Fruit fly (Drosophila melanogaster) whole organism, wandering third instar larva: Measurements from ENCODE around the gene GCS1.

Source experiments
- Abd-B ChIP-seq: fragments of >200 bp; optimal IDR thresholded peaks from 2 replicates; lab custom pipeline; 2017; ENCODE audit warnings: missing biosample characterization, missing genetic modification characterization
- CG9705 ChIP-seq: fragments of 200-800 bp; sonication (Bioruptor generic); optimal IDR thresholded peaks from 2 replicates; lab custom pipeline; 2018; ENCODE audit warnings: missing biosample characterization, mild to moderate bottlenecking, missing genetic modification characterization
- Dfd ChIP-seq: fragments of >200 bp; optimal IDR thresholded peaks from 2 replicates; lab custom pipeline; 2017; ENCODE audit warnings: missing biosample characterization, missing genetic modification characterization
- Dif ChIP-seq: fragments of 200-275, 200-300 bp; sonication (Bioruptor generic); optimal IDR thresholded peaks from 2 replicates; lab custom pipeline; 2018; ENCODE audit warnings: missing biosample characterization, missing genetic modification characterization; ENCODE audit not compliant: partially characterized antibody
- HLH106 ChIP-seq: fragments of 200-800 bp; optimal IDR thresholded peaks from 3 replicates; lab custom pipeline; 2019; ENCODE audit warnings: missing biosample characterization, mild to moderate bottlenecking, missing genetic modification characterization, moderate library complexity
- Hnf4 ChIP-seq: fragments of 200-800 bp; sonication (Bioruptor generic); optimal IDR thresholded peaks from 2 replicates; lab custom pipeline; 2016; ENCODE audit warnings: missing biosample characterization, mild to moderate bottlenecking, missing genetic modification characterization
- Hr83 ChIP-seq: fragments of 200-300 bp; sonication (Bioruptor generic); optimal IDR thresholded peaks from 2 replicates; lab custom pipeline; 2016; ENCODE audit warnings: missing biosample characterization, mild to moderate bottlenecking, missing genetic modification characterization, moderate library complexity; ENCODE audit not compliant: poor library complexity, severe bottlenecking
- Myc ChIP-seq: fragments of >200 bp; optimal IDR thresholded peaks from 2 replicates; lab custom pipeline; 2017
- N ChIP-seq: fragments of >200 bp; optimal IDR thresholded peaks from 2 replicates; lab custom pipeline; 2018; ENCODE audit warnings: missing biosample characterization, missing external identifiers, missing genetic modification characterization
- OdsH ChIP-seq: fragments of 200-800 bp; sonication (Bioruptor generic); optimal IDR thresholded peaks from 2 replicates; lab custom pipeline; 2016; ENCODE audit warnings: missing biosample characterization, mild to moderate bottlenecking, missing genetic modification characterization
- Vsx2 ChIP-seq: fragments of 200-300, 225-300 bp; sonication (Bioruptor generic); optimal IDR thresholded peaks from 2 replicates; lab custom pipeline; 2018; ENCODE audit warnings: missing biosample characterization, missing genetic modification characterization; ENCODE audit not compliant: partially characterized antibody
- br ChIP-seq: fragments of 200-800 bp; sonication (Bioruptor generic); optimal IDR thresholded peaks from 2 replicates; lab custom pipeline; 2016; ENCODE audit warnings: missing biosample characterization, missing genetic modification characterization
- brk ChIP-seq: fragments of 200-800 bp; sonication (Bioruptor generic); optimal IDR thresholded peaks from 2 replicates; lab custom pipeline; 2016; ENCODE audit warnings: missing biosample characterization, mild to moderate bottlenecking, missing genetic modification characterization
- dl ChIP-seq, 2 experiments: fragments of 175-275, 200-275 bp in 1 of 2; fragments of 200-275 bp in 1 of 2; sonication (Bioruptor generic); optimal IDR thresholded peaks; lab custom pipeline; 2018; ENCODE audit warnings: mild to moderate bottlenecking in 2 of 2, missing biosample characterization in 2 of 2, missing genetic modification characterization in 2 of 2, moderate library complexity in 2 of 2; ENCODE audit not compliant: partially characterized antibody in 2 of 2, insufficient read depth in 1 of 2
- ey ChIP-seq: fragments of 200-800 bp; sonication (Bioruptor generic); optimal IDR thresholded peaks from 2 replicates; lab custom pipeline; 2016; ENCODE audit warnings: missing biosample characterization, missing genetic modification characterization
- foxo ChIP-seq, 2 experiments: fragments of 200-800 bp; sonication (Bioruptor generic); optimal IDR thresholded peaks; 2 replicates in 1 of 2; 3 replicates in 1 of 2; lab custom pipeline; 2016 to 2017; ENCODE audit warnings: missing biosample characterization in 2 of 2, missing genetic modification characterization in 2 of 2
- fru ChIP-seq: fragments of 200-800 bp; sonication (Bioruptor generic); optimal IDR thresholded peaks from 3 replicates; lab custom pipeline; 2016; ENCODE audit warnings: missing biosample characterization, mild to moderate bottlenecking, missing genetic modification characterization
- h ChIP-seq: fragments of 200-800 bp; sonication (Bioruptor generic); optimal IDR thresholded peaks from 3 replicates; lab custom pipeline; 2016; ENCODE audit warnings: missing biosample characterization, mild to moderate bottlenecking, missing genetic modification characterization
- jim ChIP-seq: fragments of 175-275, 200-325 bp; sonication (Bioruptor generic); optimal IDR thresholded peaks from 2 replicates; lab custom pipeline; 2016; ENCODE audit warnings: missing biosample characterization, mild to moderate bottlenecking, missing genetic modification characterization
- psq ChIP-seq: fragments of 200-800 bp; sonication (Bioruptor generic); optimal IDR thresholded peaks from 3 replicates; lab custom pipeline; 2017; ENCODE audit warnings: missing biosample characterization, mild to moderate bottlenecking, missing genetic modification characterization, moderate library complexity
- rgr ChIP-seq: fragments of 200-800 bp; sonication (Bioruptor generic); optimal IDR thresholded peaks from 3 replicates; lab custom pipeline; 2016; ENCODE audit warnings: missing biosample characterization, mild to moderate bottlenecking, missing genetic modification characterization
- sage ChIP-seq: fragments of 200-800 bp; sonication (Bioruptor generic); optimal IDR thresholded peaks from 2 replicates; lab custom pipeline; 2016; ENCODE audit warnings: missing biosample characterization, mild to moderate bottlenecking, missing genetic modification characterization
- sv ChIP-seq: fragments of 200-800 bp; sonication (Bioruptor generic); optimal IDR thresholded peaks from 3 replicates; lab custom pipeline; 2016; ENCODE audit warnings: missing biosample characterization, missing genetic modification characterization
- tai ChIP-seq: sonication (Bioruptor generic); optimal IDR thresholded peaks from 2 replicates; lab custom pipeline; 2016; ENCODE audit warnings: missing biosample characterization, missing genetic modification characterization
- usp ChIP-seq: fragments of >200 bp; optimal IDR thresholded peaks from 2 replicates; lab custom pipeline; 2017; ENCODE audit warnings: missing biosample characterization, missing genetic modification characterization
- woc ChIP-seq: sonication (Bioruptor generic); optimal IDR thresholded peaks from 2 replicates; lab custom pipeline; 2016; ENCODE audit warnings: missing biosample characterization, mild to moderate bottlenecking, missing genetic modification characterization

Gene GCS1

dm6 chrX:11322257-11322656 is 25.5 kb downstream of the GCS1 start, which contains the start of gene sisA:
Gene sisA (minus strand): TSS chrX:11322357.
- TF ChIP-seq jim (GFP tag; lab: Kevin White, UChicago) (no peak), fru (GFP tag; lab: Kevin White, UChicago) (no peak), dl (GFP tag; optimal IDR thresholded peaks at IDR 0.05; lab: Kevin White, UChicago; ENCODE audit: insufficient read depth in 1 of 2, partially characterized antibody in 2 of 2) (no peak), sv (GFP tag; lab: Kevin White, UChicago) (no peak), N (GFP tag; lab: Kevin White, UChicago) (no peak), HLH106 (tag; lab: Kevin White, UChicago) (no peak), psq (GFP tag; lab: Kevin White, UChicago) (no peak), Abd-B (no peak), Dif (no peak), sage (GFP tag; lab: Kevin White, UChicago) (no peak), OdsH (GFP tag; lab: Kevin White, UChicago) (no peak), ey (GFP tag; lab: Kevin White, UChicago) (no peak), usp (GFP tag; lab: Kevin White, UChicago) (no peak), Hnf4 (GFP tag; lab: Kevin White, UChicago) (no peak), brk (GFP tag; lab: Kevin White, UChicago) (no peak)

DNA sequence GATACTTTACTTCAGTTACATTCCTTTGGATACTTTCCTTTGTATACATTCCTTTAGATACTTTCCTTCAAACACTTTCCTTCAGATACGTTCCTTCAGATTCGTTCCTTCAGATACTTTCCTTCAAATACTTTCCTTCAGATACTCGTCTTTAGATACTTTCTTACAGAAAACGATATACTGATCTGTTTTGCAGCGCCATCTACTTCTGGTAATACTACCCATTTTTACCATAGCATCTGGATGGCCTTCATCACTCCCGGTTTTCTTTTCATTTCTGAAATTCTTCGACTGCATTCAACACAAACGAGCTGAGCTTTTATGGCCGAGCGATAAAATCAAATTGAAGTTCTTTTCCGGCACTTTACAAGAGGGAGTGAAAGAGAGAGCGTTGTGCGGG is 27.9 kb downstream of the GCS1 start:
- TF ChIP-seq fru (GFP tag; lab: Kevin White, UChicago) (no peak), Hnf4 (GFP tag; lab: Kevin White, UChicago) (no peak), N (GFP tag; lab: Kevin White, UChicago) (no peak), Dfd (GFP tag; lab: Kevin White, UChicago) (no peak), rgr (no peak), Abd-B (no peak), ey (GFP tag; lab: Kevin White, UChicago) (no peak), woc (GFP tag; lab: Kevin White, UChicago) (no peak)

- TF ChIP-seq jim (GFP tag; lab: Kevin White, UChicago) (no peak), brk (GFP tag; lab: Kevin White, UChicago) (no peak), sv (GFP tag; lab: Kevin White, UChicago) (no peak), sage (GFP tag; lab: Kevin White, UChicago) (no peak)
Observed at dm6 chrX:11311108-11311507, 36.7 kb downstream of the GCS1 start, which contains the start of gene Ir10a. Gene Ir10a (minus strand): TSS chrX:11311208.

DNA sequence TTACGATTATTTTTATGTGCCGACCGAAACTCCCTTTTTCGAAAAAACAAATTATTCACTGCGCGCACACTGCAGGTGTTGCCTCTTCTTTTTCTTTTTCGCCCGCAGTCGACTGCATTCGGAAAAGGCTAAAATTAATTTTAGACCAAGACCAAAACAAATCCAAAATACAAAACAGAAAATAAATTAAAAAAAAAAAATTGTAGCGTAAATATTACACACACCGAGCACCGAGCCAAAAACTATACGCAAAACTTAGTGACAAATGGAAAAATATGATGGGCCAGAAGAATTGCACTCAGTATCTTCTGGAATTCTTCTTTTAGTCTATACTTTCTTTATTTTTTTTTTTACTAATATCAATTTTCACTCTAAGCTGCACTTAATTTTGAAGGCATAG is 45.1 kb downstream of the GCS1 start, which contains the start of gene CG44422:
TSS of gene CG44422 (minus strand) at position 101 of the 400 bp plus-strand sequence.
- TF ChIP-seq tai (GFP tag; lab: Kevin White, UChicago): no peak
- no peak for TF ChIP-seq Vsx2
- TF ChIP-seq dl (GFP tag; optimal IDR thresholded peaks at IDR 0.05; lab: Kevin White, UChicago; ENCODE audit: insufficient read depth in 1 of 2, partially characterized antibody in 2 of 2): no peak
- no peak for TF ChIP-seq CG9705 (GFP tag; lab: Kevin White, UChicago)
- TF ChIP-seq brk (GFP tag; lab: Kevin White, UChicago): no peak
- TF ChIP-seq h (GFP tag; lab: Kevin White, UChicago): no peak
- TF ChIP-seq foxo (GFP tag; optimal IDR thresholded peaks at IDR 0.05; lab: Kevin White, UChicago): no peak
- no peak for TF ChIP-seq Dif
- no peak for TF ChIP-seq br (GFP tag; lab: Kevin White, UChicago)
- TF ChIP-seq Myc: no peak
- TF ChIP-seq Hr83 (GFP tag; lab: Kevin White, UChicago): no peak
- TF ChIP-seq ey (GFP tag; lab: Kevin White, UChicago): no peak
- no peak for TF ChIP-seq woc (GFP tag; lab: Kevin White, UChicago)
- no peak for TF ChIP-seq Hnf4 (GFP tag; lab: Kevin White, UChicago)
- TF ChIP-seq, all 38 proteins: peak for 0

- no peak for TF ChIP-seq h (GFP tag; lab: Kevin White, UChicago)
- peak; percentile 52 for TF ChIP-seq Dfd (GFP tag; lab: Kevin White, UChicago)
Observed at dm6 chrX:11295412-11296006, 52.3 kb downstream of the GCS1 start.
